Worm (Caenorhabditis elegans) whole organism, L4/young adult: ENCODE measurements around the gene str-88.

Experiments used
- W03F9.2 ChIP-seq: fragments of 150-350 bp; optimal IDR thresholded peaks from 2 replicates; lab custom pipeline; 2014; ENCODE audit warnings: missing biosample characterization, missing genetic modification characterization
- dao-5 ChIP-seq: sonication (generic microtip); optimal IDR thresholded peaks from 2 replicates; lab custom pipeline; 2016; ENCODE audit warnings: missing genotype, missing genetic modification characterization, moderate library complexity, missing compliant biosample characterization
- him-1 ChIP-seq: sonication (generic microtip); optimal IDR thresholded peaks from 2 replicates; lab custom pipeline; 2016; ENCODE audit warnings: missing genotype, missing genetic modification reagents, missing genetic modification characterization, missing compliant biosample characterization

The str-88 gene

ce11 chrV:15383739-15384138 is at the start of gene str-88:
str-88 (minus strand) TSS chrV:15383839.
- TF ChIP-seq dao-5 (tag; lab: Kevin White, UChicago) (no peak), him-1 (tag; lab: Kevin White, UChicago) (no peak), W03F9.2 (no peak)

- TF ChIP-seq him-1 (tag; lab: Kevin White, UChicago) (no peak), W03F9.2 (peak; percentile 34)
Observed at ce11 chrV:15432457-15432856, 48.8 kb upstream of the str-88 start, which contains the start of gene T26H5.8. T26H5.8 (minus strand) TSS chrV:15432726.

- no peak for TF ChIP-seq him-1 (tag; lab: Kevin White, UChicago)
- TF ChIP-seq dao-5 (tag; lab: Kevin White, UChicago), result no peak
- no peak for TF ChIP-seq W03F9.2
Observed at ce11 chrV:15431322-15432052, 47.8 kb upstream of the str-88 start.

ce11 chrV:15426944-15427343 is 43.3 kb upstream of the str-88 start, which contains the start of gene fbxa-209:
fbxa-209 (minus strand) TSS chrV:15427044.
- no peak for TF ChIP-seq W03F9.2
- TF ChIP-seq dao-5 (tag; lab: Kevin White, UChicago), result no peak
- no peak for TF ChIP-seq him-1 (tag; lab: Kevin White, UChicago)

ce11 chrV:15425368-15426091 is 41.9 kb upstream of the str-88 start, which contains the start of gene Y36E3A.2:
Y36E3A.2 (plus strand) TSS chrV:15426041.
- TF ChIP-seq him-1 (tag; lab: Kevin White, UChicago), result no peak
- TF ChIP-seq dao-5 (tag; lab: Kevin White, UChicago), result no peak
- no peak for TF ChIP-seq W03F9.2

- TF ChIP-seq him-1 (tag; lab: Kevin White, UChicago) (no peak), dao-5 (tag; lab: Kevin White, UChicago) (no peak), W03F9.2 (no peak)
Observed at ce11 chrV:15423601-15424000, 40.0 kb upstream of the str-88 start, which contains the start of gene fbxa-104. fbxa-104 (minus strand) TSS chrV:15423683.

ce11 chrV:15417822-15418221 is 34.2 kb upstream of the str-88 start, which contains the start of gene T06E6.10:
T06E6.10 (plus strand) TSS chrV:15418122.
- TF ChIP-seq dao-5 (tag; lab: Kevin White, UChicago) (no peak), him-1 (tag; lab: Kevin White, UChicago) (no peak), W03F9.2 (no peak)

- TF ChIP-seq dao-5 (tag; lab: Kevin White, UChicago) (no peak), him-1 (tag; lab: Kevin White, UChicago) (no peak), W03F9.2 (no peak)
Observed at ce11 chrV:15415951-15416350, 32.3 kb upstream of the str-88 start, which contains the start of gene srh-265. srh-265 (plus strand) TSS chrV:15416251.

ce11 chrV:15413847-15414246 is 30.2 kb upstream of the str-88 start, which contains the start of gene srh-264:
srh-264 (plus strand) TSS chrV:15414147.
- no peak for TF ChIP-seq W03F9.2
- TF ChIP-seq dao-5 (tag; lab: Kevin White, UChicago), result no peak
- TF ChIP-seq him-1 (tag; lab: Kevin White, UChicago), result no peak

ce11 chrV:15412625-15413024 is 29.0 kb upstream of the str-88 start, which contains the start of gene srbc-63:
srbc-63 (minus strand) TSS chrV:15412725.
- no peak for TF ChIP-seq W03F9.2
- no peak for TF ChIP-seq dao-5 (tag; lab: Kevin White, UChicago)
- no peak for TF ChIP-seq him-1 (tag; lab: Kevin White, UChicago)

- TF ChIP-seq him-1 (tag; lab: Kevin White, UChicago) (no peak), W03F9.2 (no peak), dao-5 (tag; lab: Kevin White, UChicago) (no peak)
Observed at ce11 chrV:15406928-15407327, 23.3 kb upstream of the str-88 start, which contains the start of gene srh-257. srh-257 (plus strand) TSS chrV:15407228.

ce11 chrV:15404859-15405258 is 21.2 kb upstream of the str-88 start, which contains the start of gene srh-258:
srh-258 (plus strand) TSS chrV:15405159.
- TF ChIP-seq W03F9.2, result no peak
- TF ChIP-seq dao-5 (tag; lab: Kevin White, UChicago), result no peak
- no peak for TF ChIP-seq him-1 (tag; lab: Kevin White, UChicago)

ce11 chrV:15401856-15402314 is 18.2 kb upstream of the str-88 start, which contains the start of gene fbxa-135:
fbxa-135 (plus strand) TSS chrV:15402264.
- TF ChIP-seq him-1 (tag; lab: Kevin White, UChicago) (no peak), dao-5 (tag; lab: Kevin White, UChicago) (no peak), W03F9.2 (no peak)
